Worm (Caenorhabditis elegans) whole organism, L4 larva: Measurements from ENCODE around the gene ZK686.5.

Source experiments
- D1046.2 ChIP-seq: fragments of 200-800 bp; sonication (Bioruptor generic); IDR thresholded peaks from 2 replicates; pipeline ENCODE4 v1.3.6; 2022; ENCODE audit warnings: missing genetic modification characterization, missing compliant biosample characterization
- T26A8.4 ChIP-seq: fragments of 200-800 bp; sonication (Bioruptor generic); IDR thresholded peaks from 2 replicates; pipeline ENCODE4 v1.3.6; 2022; ENCODE audit warnings: missing genetic modification characterization, missing compliant biosample characterization
- Y5F2A.4 ChIP-seq: fragments of 200-800 bp; sonication (Bioruptor generic); optimal IDR thresholded peaks from 2 replicates; lab custom pipeline; 2018; ENCODE audit warnings: mild to moderate bottlenecking, missing genetic modification characterization, missing compliant biosample characterization
- Y75B8A.6 ChIP-seq: fragments of 200-800 bp; sonication (Bioruptor generic); IDR thresholded peaks from 2 replicates; pipeline ENCODE4 v1.3.6; 2022; ENCODE audit warnings: missing genetic modification reagents, missing genetic modification characterization, missing compliant biosample characterization
- ZK546.5 ChIP-seq, 2 experiments: sonication (generic microtip); optimal IDR thresholded peaks; 2 replicates each; lab custom pipeline; 2017; ENCODE audit warnings: missing biosample characterization in 2 of 2, missing genetic modification characterization in 2 of 2
- aha-1 ChIP-seq: fragments of 150-350 bp; peaks from one replicate; lab custom pipeline; 2014; ENCODE audit warnings: missing biosample characterization, missing genetic modification characterization
- aly-2 ChIP-seq: sonication (generic microtip); optimal IDR thresholded peaks from 2 replicates; lab custom pipeline; 2018; ENCODE audit warnings: missing biosample characterization, missing genetic modification characterization
- ama-1 ChIP-seq: fragments of 150-350 bp; optimal IDR thresholded peaks from 2 replicates; lab custom pipeline; 2014; ENCODE audit warnings: inconsistent platforms, mixed read lengths
- arid-1 ChIP-seq: fragments of 200-800 bp; sonication (Bioruptor generic); conservative IDR thresholded peaks from 2 replicates; pipeline ENCODE4 v1.3.6; 2022; ENCODE audit warnings: missing genetic modification reagents, missing genetic modification characterization, missing compliant biosample characterization
- ceh-20 ChIP-seq: fragments of 200-800 bp; sonication (Bioruptor generic); IDR thresholded peaks from 2 replicates; pipeline ENCODE4 v1.3.6; 2022; ENCODE audit warnings: missing genetic modification reagents, missing genetic modification characterization, missing compliant biosample characterization
- ctbp-1 ChIP-seq: fragments of 200-800 bp; sonication (Bioruptor generic); IDR thresholded peaks from 2 replicates; pipeline ENCODE4 v1.3.6; 2022; ENCODE audit warnings: missing genetic modification reagents, missing genetic modification characterization, missing compliant biosample characterization
- daf-16 ChIP-seq, 3 experiments: sonication (generic microtip); optimal IDR thresholded peaks; 2 replicates each; lab custom pipeline; 2016 to 2017; ENCODE audit warnings: missing genetic modification characterization in 3 of 3, missing genetic modification reagents in 3 of 3, mild to moderate bottlenecking in 2 of 3, missing compliant biosample characterization in 2 of 3, missing biosample characterization in 1 of 3, moderate library complexity in 1 of 3
- daf-8 ChIP-seq: fragments of 200-800 bp; sonication (Bioruptor generic); IDR thresholded peaks from 2 replicates; pipeline ENCODE4 v1.3.6; 2022; ENCODE audit warnings: missing genetic modification characterization, missing compliant biosample characterization
- dmd-6 ChIP-seq: fragments of 200-800 bp; sonication (Bioruptor generic); IDR thresholded peaks from 2 replicates; pipeline ENCODE4 v1.3.6; 2022; ENCODE audit warnings: missing genetic modification reagents, missing genetic modification characterization, missing compliant biosample characterization
- dpl-1 ChIP-seq: fragments of 150-350 bp; optimal IDR thresholded peaks from 2 replicates; lab custom pipeline; 2014; ENCODE audit warnings: missing biosample characterization, missing genetic modification reagents, missing genetic modification characterization
- dve-1 ChIP-seq: sonication (generic microtip); optimal IDR thresholded peaks from 2 replicates; lab custom pipeline; 2017; ENCODE audit warnings: antibody characterized with exemption, mild to moderate bottlenecking, missing genetic modification characterization, missing compliant biosample characterization; ENCODE audit not compliant: insufficient read depth
- fkh-10 ChIP-seq: fragments of 150-350 bp; optimal IDR thresholded peaks from 2 replicates; lab custom pipeline; 2014; ENCODE audit warnings: missing biosample characterization, missing genetic modification reagents, missing genetic modification characterization
- hif-1 ChIP-seq, 2 experiments: sonication (generic microtip); optimal IDR thresholded peaks; 2 replicates each; lab custom pipeline; 2016 to 2017; ENCODE audit warnings: missing compliant biosample characterization in 2 of 2, missing genetic modification characterization in 2 of 2, missing genetic modification reagents in 2 of 2, missing genotype in 2 of 2, mild to moderate bottlenecking in 1 of 2
- hlh-11 ChIP-seq: fragments of 200-800 bp; sonication (Bioruptor generic); optimal IDR thresholded peaks from 2 replicates; lab custom pipeline; 2018; ENCODE audit warnings: mild to moderate bottlenecking, missing genetic modification characterization, missing compliant biosample characterization
- hlh-30 ChIP-seq: sonication (generic microtip); optimal IDR thresholded peaks from 2 replicates; lab custom pipeline; 2017; ENCODE audit warnings: antibody characterized with exemption, mild to moderate bottlenecking, missing genetic modification characterization, missing compliant biosample characterization; ENCODE audit not compliant: insufficient read depth
- lin-13 ChIP-seq: fragments of 150-350 bp; optimal IDR thresholded peaks from 2 replicates; lab custom pipeline; 2014; ENCODE audit warnings: missing biosample characterization, missing genetic modification reagents, missing genetic modification characterization
- lir-3 ChIP-seq: sonication (generic microtip); optimal IDR thresholded peaks from 2 replicates; lab custom pipeline; 2016; ENCODE audit warnings: mild to moderate bottlenecking, missing genetic modification characterization, missing compliant biosample characterization
- lsy-2 ChIP-seq, 2 experiments: fragments of 150-350 bp in 1 of 2; sonication (generic microtip) in 1 of 2; optimal IDR thresholded peaks; 2 replicates each; lab custom pipeline; 2014 to 2017; ENCODE audit warnings: missing biosample characterization in 2 of 2, missing genetic modification characterization in 2 of 2
- madf-5 ChIP-seq, 2 experiments: fragments of 200-800 bp; sonication (Bioruptor generic); IDR thresholded peaks; 2 replicates each; pipeline ENCODE4 v1.3.6; 2022; ENCODE audit warnings: missing compliant biosample characterization in 2 of 2, missing genetic modification characterization in 2 of 2
- mdl-1 ChIP-seq, 2 experiments: fragments of 150-350 bp in 1 of 2; sonication (generic microtip) in 1 of 2; optimal IDR thresholded peaks; 2 replicates each; lab custom pipeline; 2014 to 2017; ENCODE audit warnings: missing biosample characterization in 2 of 2, missing genetic modification characterization in 2 of 2
- mdt-29 ChIP-seq: fragments of 200-800 bp; sonication (Bioruptor generic); IDR thresholded peaks from 2 replicates; pipeline ENCODE4 v1.3.6; 2022; ENCODE audit warnings: missing genetic modification reagents, missing genetic modification characterization, missing compliant biosample characterization
- mep-1 ChIP-seq: fragments of 150-350 bp; sonication (generic microtip); optimal IDR thresholded peaks from 3 replicates; lab custom pipeline; 2014; ENCODE audit warnings: missing biosample characterization, missing genetic modification characterization
- mes-2 ChIP-seq: sonication (generic microtip); optimal IDR thresholded peaks from 2 replicates; lab custom pipeline; 2016; ENCODE audit warnings: missing genotype, mild to moderate bottlenecking, missing genetic modification characterization, missing compliant biosample characterization; ENCODE audit not compliant: poor library complexity, severe bottlenecking
- nhr-11 ChIP-seq: fragments of 150-350 bp; optimal IDR thresholded peaks from 2 replicates; lab custom pipeline; 2014; ENCODE audit warnings: missing biosample characterization, missing genetic modification characterization
- nhr-28 ChIP-seq: fragments of 150-350 bp; optimal IDR thresholded peaks from 2 replicates; lab custom pipeline; 2014; ENCODE audit warnings: missing biosample characterization, missing genetic modification characterization
- nhr-48 ChIP-seq: sonication (generic microtip); optimal IDR thresholded peaks from 2 replicates; lab custom pipeline; 2016; ENCODE audit warnings: mild to moderate bottlenecking, missing genetic modification characterization, missing compliant biosample characterization
- nhr-76 ChIP-seq: fragments of 150-350 bp; optimal IDR thresholded peaks from 2 replicates; lab custom pipeline; 2014; ENCODE audit warnings: missing biosample characterization, missing genetic modification characterization
- php-3 ChIP-seq: fragments of 200-800 bp; sonication (Bioruptor generic); IDR thresholded peaks from 2 replicates; pipeline ENCODE4 v1.3.6; 2022; ENCODE audit warnings: missing genetic modification reagents, missing genetic modification characterization, missing compliant biosample characterization
- rbr-2 ChIP-seq: sonication (generic microtip); optimal IDR thresholded peaks from 2 replicates; lab custom pipeline; 2016; ENCODE audit warnings: missing genotype, missing genetic modification characterization, missing compliant biosample characterization
- snpc-1.2 ChIP-seq: fragments of 200-800 bp; sonication (Bioruptor generic); IDR thresholded peaks from 2 replicates; pipeline ENCODE4 v1.3.6; 2022; ENCODE audit warnings: missing genetic modification reagents, missing genetic modification characterization, missing compliant biosample characterization
- tag-97 ChIP-seq: fragments of 200-800 bp; sonication (Bioruptor generic); IDR thresholded peaks from 2 replicates; pipeline ENCODE4 v1.3.6; 2022; ENCODE audit warnings: missing genetic modification characterization, missing compliant biosample characterization
- tra-1 ChIP-seq: fragments of 200-800 bp; sonication (Bioruptor generic); IDR thresholded peaks from 2 replicates; pipeline ENCODE4 v1.3.6; 2022; ENCODE audit warnings: missing genetic modification reagents, missing genetic modification characterization, missing compliant biosample characterization
- unc-39 ChIP-seq: sonication (generic microtip); optimal IDR thresholded peaks from 2 replicates; lab custom pipeline; 2017; ENCODE audit warnings: missing biosample characterization, missing genetic modification characterization
- unc-62 ChIP-seq, 3 experiments: fragments of 150-350 bp in 1 of 3; sonication (generic microtip); optimal IDR thresholded peaks in 2 of 3; peaks in 1 of 3; 1 replicate in 1 of 3; 2 replicates in 2 of 3; lab custom pipeline; 2014 to 2017; ENCODE audit warnings: missing biosample characterization in 3 of 3, missing genetic modification characterization in 3 of 3, missing genetic modification reagents in 3 of 3, missing genotype in 1 of 3
- zip-2 ChIP-seq: fragments of 150-350 bp; optimal IDR thresholded peaks from 2 replicates; lab custom pipeline; 2014; ENCODE audit warnings: missing biosample characterization, missing genetic modification characterization

Gene ZK686.5

ce11 chrIII:7723412-7724068, 43.8 kb downstream of the ZK686.5 start:
- peak; percentile 44 for TF ChIP-seq zip-2 (tag; lab: Kevin White, UChicago)
- TF ChIP-seq fkh-10 = peak; percentile 72
- peak; percentile 51; the same call in 1 of the 2 replicates for TF ChIP-seq ctbp-1 (GFP tag; lab: Robert Waterston, UW)
- TF ChIP-seq nhr-76 (tag; lab: Kevin White, UChicago) = peak; percentile 9
- peak; percentile 38 for TF ChIP-seq ama-1 (lab: Kevin White, UChicago)
- no peak for TF ChIP-seq Y5F2A.4 (GFP tag; lab: Kevin White, UChicago)
- TF ChIP-seq rbr-2 (tag; lab: Kevin White, UChicago) = peak; percentile 58
- peak; percentile 57 for TF ChIP-seq hlh-11 (tag; lab: Kevin White, UChicago)
- 0 out of 2 replicates have a peak, but pooled peaks have one; percentile 44 for TF ChIP-seq tra-1 (GFP tag; lab: Robert Waterston, UW)
- TF ChIP-seq dpl-1 (GFP tag; lab: Kevin White, UChicago) = peak; percentile 29
- TF ChIP-seq tag-97 (GFP tag; lab: Robert Waterston, UW) = no peak
- TF ChIP-seq lin-13 = no peak
- TF ChIP-seq dve-1 (tag; lab: Kevin White, UChicago) = peak; percentile 68
- TF ChIP-seq Y75B8A.6 (GFP tag; lab: Robert Waterston, UW) = 0 out of 2 replicates have a peak, but pooled peaks have one; percentile 10
- TF ChIP-seq D1046.2 (GFP tag; lab: Robert Waterston, UW) = no peak
- peak in 1 of 2 experiments; percentile 70 for TF ChIP-seq daf-16 (GFP tag; optimal IDR thresholded peaks at IDR 0.05; lab: Kevin White, UChicago)
- no peak for TF ChIP-seq daf-16 (tag; optimal IDR thresholded peaks at IDR 0.05; lab: Kevin White, UChicago)
- no peak for TF ChIP-seq lir-3
- no peak for TF ChIP-seq snpc-1.2 (GFP tag; lab: Robert Waterston, UW)
- no peak for TF ChIP-seq ZK546.5 (tag; optimal IDR thresholded peaks at IDR 0.05; lab: Kevin White, UChicago)
- no peak for TF ChIP-seq mes-2
- TF ChIP-seq T26A8.4 (GFP tag; lab: Robert Waterston, UW) = no peak
- peak in 1 of 2 experiments; percentile 54 for TF ChIP-seq mdl-1 (tag; optimal IDR thresholded peaks at IDR 0.05; lab: Kevin White, UChicago)
- TF ChIP-seq nhr-28 (tag; lab: Kevin White, UChicago) = peak; percentile 3
- TF ChIP-seq dmd-6 (GFP tag; lab: Robert Waterston, UW) = 0 out of 2 replicates have a peak, but pooled peaks have one; percentile 23
- peak; percentile 64 for TF ChIP-seq aha-1
- TF ChIP-seq madf-5 (GFP tag; IDR thresholded peaks at IDR 0.05; lab: Robert Waterston, UW) = no peak
- TF ChIP-seq mep-1 = peak; percentile 65
- peak; percentile 53 for TF ChIP-seq nhr-48 (tag; lab: Kevin White, UChicago)
- peak in 1 of 2 experiments; percentile 93 for TF ChIP-seq unc-62 (GFP tag; optimal IDR thresholded peaks at IDR 0.05 in 1 of 2; lab: Kevin White, UChicago)
- TF ChIP-seq unc-62 (tag; optimal IDR thresholded peaks at IDR 0.05; lab: Kevin White, UChicago) = peak; percentile 10
- no peak for TF ChIP-seq arid-1 (GFP tag; lab: Robert Waterston, UW)
- peak in 1 of 2 experiments; percentile 45 for TF ChIP-seq hif-1 (tag; optimal IDR thresholded peaks at IDR 0.05; lab: Kevin White, UChicago)
- TF ChIP-seq lsy-2 (tag; optimal IDR thresholded peaks at IDR 0.05; lab: Kevin White, UChicago) = peak in 1 of 2 experiments; percentile 55
- TF ChIP-seq ceh-20 (GFP tag; lab: Robert Waterston, UW) = peak; percentile 35; the same call in 1 of the 2 replicates

- peak; percentile 25 for TF ChIP-seq hlh-30
- TF ChIP-seq nhr-11 = no peak
- TF ChIP-seq php-3 (GFP tag; lab: Robert Waterston, UW) = no peak
- TF ChIP-seq aly-2 (tag; lab: Kevin White, UChicago) = no peak
- TF ChIP-seq aha-1 = peak; percentile 48
- TF ChIP-seq tra-1 (GFP tag; lab: Robert Waterston, UW) = 0 out of 2 replicates have a peak, but pooled peaks have one; percentile 6
- TF ChIP-seq fkh-10 = peak; percentile 64
- TF ChIP-seq ctbp-1 (GFP tag; lab: Robert Waterston, UW) = 0 out of 2 replicates have a peak, but pooled peaks have one; percentile 29
- no peak for TF ChIP-seq daf-8 (GFP tag; lab: Robert Waterston, UW)
- TF ChIP-seq unc-39 (tag; lab: Kevin White, UChicago) = no peak
- TF ChIP-seq hif-1 (tag; optimal IDR thresholded peaks at IDR 0.05; lab: Kevin White, UChicago) = no peak
- no peak for TF ChIP-seq mdt-29 (GFP tag; lab: Robert Waterston, UW)
- TF ChIP-seq unc-62 (GFP tag; optimal IDR thresholded peaks at IDR 0.05 in 1 of 2; lab: Kevin White, UChicago) = peak in 1 of 2 experiments; percentile 16
- no peak for TF ChIP-seq unc-62 (tag; optimal IDR thresholded peaks at IDR 0.05; lab: Kevin White, UChicago)
Measured at ce11 chrIII:7722999-7723398, 44.3 kb downstream of the ZK686.5 start.
